Fruit fly (Drosophila melanogaster) whole organism, embryonic: Measurements from ENCODE around the gene CG43134.

Experiments used
- Ada2b ChIP-seq: fragments of 200-800 bp; sonication (Bioruptor generic); IDR thresholded peaks from 2 replicates; pipeline ENCODE4 v1.3.6; 2022; ENCODE audit warnings: missing biosample characterization, missing genetic modification characterization
- CG10147 ChIP-seq: fragments of 200-800 bp; sonication (Bioruptor generic); optimal IDR thresholded peaks from 2 replicates; lab custom pipeline; 2019; ENCODE audit warnings: missing biosample characterization, mild to moderate bottlenecking, missing genetic modification characterization, moderate library complexity
- CG33557 ChIP-seq: fragments of 200-800 bp; sonication (Bioruptor generic); optimal IDR thresholded peaks from 2 replicates; lab custom pipeline; 2019; ENCODE audit warnings: missing biosample characterization, mild to moderate bottlenecking, missing genetic modification characterization, moderate library complexity
- CG6854 ChIP-seq: fragments of 200-800 bp; sonication (Bioruptor generic); optimal IDR thresholded peaks from 3 replicates; lab custom pipeline; 2017; ENCODE audit warnings: missing biosample characterization, mild to moderate bottlenecking, missing genetic modification characterization
- CG9817 ChIP-seq: fragments of 200-800 bp; sonication (Bioruptor generic); optimal IDR thresholded peaks from 2 replicates; lab custom pipeline; 2018; ENCODE audit warnings: missing biosample characterization, mild to moderate bottlenecking, missing genetic modification characterization, moderate library complexity
- CG9876 ChIP-seq: fragments of 200-800 bp; sonication (Bioruptor generic); optimal IDR thresholded peaks from 2 replicates; lab custom pipeline; 2016; ENCODE audit warnings: missing biosample characterization, missing genetic modification characterization
- Fer3 ChIP-seq: fragments of 200-800 bp; sonication (Bioruptor generic); optimal IDR thresholded peaks from 2 replicates; lab custom pipeline; 2018; ENCODE audit warnings: missing biosample characterization, mild to moderate bottlenecking, missing genetic modification characterization, moderate library complexity
- Oaz ChIP-seq: fragments of 200-800 bp; sonication (Bioruptor generic); IDR thresholded peaks from 2 replicates; pipeline ENCODE4 v1.3.6; 2022; ENCODE audit warnings: missing biosample characterization, missing genetic modification characterization
- ab ChIP-seq: fragments of 200-800 bp; sonication (Bioruptor generic); optimal IDR thresholded peaks from 2 replicates; lab custom pipeline; 2016; ENCODE audit warnings: missing biosample characterization, missing genetic modification characterization
- crc ChIP-seq: fragments of 200-800 bp; sonication (Bioruptor generic); optimal IDR thresholded peaks from 2 replicates; lab custom pipeline; 2016; ENCODE audit warnings: missing biosample characterization, missing genetic modification characterization
- h ChIP-seq: fragments of >200 bp; optimal IDR thresholded peaks from 2 replicates; lab custom pipeline; 2017
- p53 ChIP-seq: fragments of 200-800 bp; sonication (Bioruptor generic); optimal IDR thresholded peaks from 2 replicates; lab custom pipeline; 2016; ENCODE audit warnings: missing biosample characterization, missing genetic modification characterization
- run ChIP-seq: fragments of 200-800 bp; sonication (Bioruptor generic); optimal IDR thresholded peaks from 3 replicates; lab custom pipeline; 2018; ENCODE audit warnings: missing biosample characterization, mild to moderate bottlenecking, missing genetic modification characterization

dm6 chrX:4264319-4264718 is 17.2 kb downstream of the CG43134 start:
- TF ChIP-seq ab (GFP tag; lab: Kevin White, UChicago) (no peak), Ada2b (GFP tag; lab: Robert Waterston, UW) (no peak), CG33557 (GFP tag; lab: Kevin White, UChicago) (no peak), CG9876 (GFP tag; lab: Kevin White, UChicago) (no peak), p53 (no peak), crc (GFP tag; lab: Kevin White, UChicago) (no peak), CG10147 (GFP tag; lab: Kevin White, UChicago) (no peak), CG9817 (tag; lab: Kevin White, UChicago) (no peak), CG6854 (no peak), h (lab: Kevin White, UChicago) (no peak), run (tag; lab: Kevin White, UChicago) (no peak), Fer3 (tag; lab: Kevin White, UChicago) (no peak), Oaz (no peak)
